Worm (Caenorhabditis elegans) whole organism, midembryonic: ENCODE results near the gene K09H11.6.

Experiments used
- T22C8.4 ChIP-seq: fragments of 200-800 bp; sonication (Bioruptor generic); IDR thresholded peaks from 2 replicates; pipeline ENCODE4 v1.3.6; 2022; ENCODE audit warnings: missing genetic modification characterization, missing compliant biosample characterization
- cog-1 ChIP-seq: sonication (generic microtip); optimal IDR thresholded peaks from 2 replicates; lab custom pipeline; 2016; ENCODE audit warnings: missing genetic modification characterization, missing compliant biosample characterization
- flt-1 ChIP-seq: fragments of 200-800 bp; sonication (Bioruptor generic); IDR thresholded peaks from 2 replicates; pipeline ENCODE4 v1.3.6; 2022; ENCODE audit warnings: missing genetic modification characterization, missing compliant biosample characterization
- klf-2 ChIP-seq: fragments of 200-800 bp; sonication (Bioruptor generic); conservative IDR thresholded peaks from 2 replicates; pipeline ENCODE4 v1.3.6; 2022; ENCODE audit warnings: missing genetic modification reagents, missing genetic modification characterization, missing compliant biosample characterization
- med-1 ChIP-seq: sonication (generic microtip); optimal IDR thresholded peaks from 2 replicates; lab custom pipeline; 2017; ENCODE audit warnings: missing genetic modification characterization, mild to moderate bottlenecking, missing compliant biosample characterization, antibody characterized with exemption, missing genetic modification reagents; ENCODE audit not compliant: insufficient read depth
- ref-1 ChIP-seq: fragments of 200-800 bp; sonication (Bioruptor generic); conservative IDR thresholded peaks from 2 replicates; pipeline ENCODE4 v1.3.6; 2022; ENCODE audit warnings: missing genetic modification reagents, missing genetic modification characterization, missing compliant biosample characterization
- tab-1 ChIP-seq: fragments of 200-800 bp; sonication (Bioruptor generic); IDR thresholded peaks from 2 replicates; pipeline ENCODE4 v1.3.6; 2022; ENCODE audit warnings: missing genetic modification characterization, missing compliant biosample characterization
- ztf-23 ChIP-seq: fragments of 200-800 bp; sonication (Bioruptor generic); IDR thresholded peaks from 2 replicates; pipeline ENCODE4 v1.3.6; 2022; ENCODE audit warnings: missing genetic modification reagents, missing genetic modification characterization, missing compliant biosample characterization
- ztf-29 ChIP-seq: fragments of 200-800 bp; sonication (Bioruptor generic); IDR thresholded peaks from 2 replicates; pipeline ENCODE4 v1.3.6; 2022; ENCODE audit warnings: missing genetic modification reagents, missing genetic modification characterization, missing compliant biosample characterization

Gene K09H11.6

ce11 chrV:5699835-5700441, 36.0 kb downstream of the K09H11.6 start, which contains the start of gene clec-1:
Gene clec-1 (plus strand): TSS chrV:5700154.
- TF ChIP-seq med-1 (GFP tag; lab: Kevin White, UChicago): no peak
- no peak for TF ChIP-seq T22C8.4 (GFP tag; lab: Robert Waterston, UW)
- no peak for TF ChIP-seq ztf-29 (GFP tag; lab: Robert Waterston, UW)
- TF ChIP-seq ztf-23 (GFP tag; lab: Robert Waterston, UW): no peak
- no peak for TF ChIP-seq flt-1 (GFP tag; lab: Robert Waterston, UW)
- no peak for TF ChIP-seq ref-1 (GFP tag; lab: Robert Waterston, UW)
- no peak for TF ChIP-seq cog-1 (tag; lab: Kevin White, UChicago)
- no peak for TF ChIP-seq tab-1 (GFP tag; lab: Robert Waterston, UW)
- no peak for TF ChIP-seq klf-2 (GFP tag; lab: Robert Waterston, UW)

ce11 chrV:5697581-5697980, 38.4 kb downstream of the K09H11.6 start:
- no peak for TF ChIP-seq T22C8.4 (GFP tag; lab: Robert Waterston, UW)
- no peak for TF ChIP-seq cog-1 (tag; lab: Kevin White, UChicago)
- no peak for TF ChIP-seq flt-1 (GFP tag; lab: Robert Waterston, UW)
- no peak for TF ChIP-seq ztf-23 (GFP tag; lab: Robert Waterston, UW)
- no peak for TF ChIP-seq ref-1 (GFP tag; lab: Robert Waterston, UW)
- no peak for TF ChIP-seq med-1 (GFP tag; lab: Kevin White, UChicago)
- TF ChIP-seq klf-2 (GFP tag; lab: Robert Waterston, UW): no peak
- no peak for TF ChIP-seq ztf-29 (GFP tag; lab: Robert Waterston, UW)
- TF ChIP-seq tab-1 (GFP tag; lab: Robert Waterston, UW): no peak

ce11 chrV:5696177-5696576, 39.8 kb downstream of the K09H11.6 start:
- TF ChIP-seq T22C8.4 (GFP tag; lab: Robert Waterston, UW) (no peak), klf-2 (GFP tag; lab: Robert Waterston, UW) (no peak), tab-1 (GFP tag; lab: Robert Waterston, UW) (no peak), med-1 (GFP tag; lab: Kevin White, UChicago) (no peak), ztf-23 (GFP tag; lab: Robert Waterston, UW) (no peak), cog-1 (tag; lab: Kevin White, UChicago) (no peak), flt-1 (GFP tag; lab: Robert Waterston, UW) (no peak), ref-1 (GFP tag; lab: Robert Waterston, UW) (no peak), ztf-29 (GFP tag; lab: Robert Waterston, UW) (no peak)

ce11 chrV:5695635-5696034, 40.3 kb downstream of the K09H11.6 start:
- TF ChIP-seq T22C8.4 (GFP tag; lab: Robert Waterston, UW) (no peak), tab-1 (GFP tag; lab: Robert Waterston, UW) (no peak), med-1 (GFP tag; lab: Kevin White, UChicago) (no peak)

ce11 chrV:5693595-5693994, 42.4 kb downstream of the K09H11.6 start:
- TF ChIP-seq med-1 (GFP tag; lab: Kevin White, UChicago) (no peak), T22C8.4 (GFP tag; lab: Robert Waterston, UW) (no peak), tab-1 (GFP tag; lab: Robert Waterston, UW) (no peak), ztf-29 (GFP tag; lab: Robert Waterston, UW) (no peak), cog-1 (tag; lab: Kevin White, UChicago) (no peak), klf-2 (GFP tag; lab: Robert Waterston, UW) (no peak), flt-1 (GFP tag; lab: Robert Waterston, UW) (no peak), ref-1 (GFP tag; lab: Robert Waterston, UW) (no peak), ztf-23 (GFP tag; lab: Robert Waterston, UW) (no peak)

ce11 chrV:5691665-5692407, 44.1 kb downstream of the K09H11.6 start, which contains the start of gene F25B4.8:
Gene F25B4.8 (minus strand): TSS chrV:5691715.
- TF ChIP-seq cog-1 (tag; lab: Kevin White, UChicago) (no peak), T22C8.4 (GFP tag; lab: Robert Waterston, UW) (no peak), ref-1 (GFP tag; lab: Robert Waterston, UW) (no peak), med-1 (GFP tag; lab: Kevin White, UChicago) (no peak), klf-2 (GFP tag; lab: Robert Waterston, UW) (no peak), tab-1 (GFP tag; lab: Robert Waterston, UW) (no peak), flt-1 (GFP tag; lab: Robert Waterston, UW) (no peak)

ce11 chrV:5687115-5687979, 48.6 kb downstream of the K09H11.6 start, which contains the start of gene F25B4.7:
Gene F25B4.7 (minus strand): TSS chrV:5687226.
- TF ChIP-seq T22C8.4 (GFP tag; lab: Robert Waterston, UW): no peak
- no peak for TF ChIP-seq ref-1 (GFP tag; lab: Robert Waterston, UW)
- TF ChIP-seq klf-2 (GFP tag; lab: Robert Waterston, UW): no peak
- TF ChIP-seq ztf-29 (GFP tag; lab: Robert Waterston, UW): no peak
- no peak for TF ChIP-seq cog-1 (tag; lab: Kevin White, UChicago)
- TF ChIP-seq med-1 (GFP tag; lab: Kevin White, UChicago): no peak
- no peak for TF ChIP-seq ztf-23 (GFP tag; lab: Robert Waterston, UW)
- no peak for TF ChIP-seq flt-1 (GFP tag; lab: Robert Waterston, UW)
